Worm (Caenorhabditis elegans) whole organism, early embryonic: ENCODE results near the gene clp-7.

Experiments
- F13C5.2 ChIP-seq: sonication (generic microtip); optimal IDR thresholded peaks from 2 replicates; lab custom pipeline; 2017; ENCODE audit warnings: mild to moderate bottlenecking, missing genetic modification characterization, inconsistent platforms, missing compliant biosample characterization
- ama-1 ChIP-seq: fragments of 150-350 bp; optimal IDR thresholded peaks from 2 replicates; lab custom pipeline; 2014
- ceh-13 ChIP-seq: fragments of 200-800 bp; sonication (Bioruptor generic); optimal IDR thresholded peaks from 2 replicates; lab custom pipeline; 2018; ENCODE audit warnings: mild to moderate bottlenecking, missing genetic modification characterization, missing compliant biosample characterization
- ets-7 ChIP-seq: sonication (generic microtip); optimal IDR thresholded peaks from 2 replicates; lab custom pipeline; 2016; ENCODE audit warnings: missing genotype, missing genetic modification characterization, missing compliant biosample characterization
- flt-1 ChIP-seq: fragments of 200-800 bp; sonication (Bioruptor generic); IDR thresholded peaks from 2 replicates; pipeline ENCODE4 v1.3.6; 2022; ENCODE audit warnings: missing genetic modification characterization, missing compliant biosample characterization
- hmg-4 ChIP-seq: fragments of 200-800 bp; sonication (Bioruptor generic); optimal IDR thresholded peaks from 2 replicates; lab custom pipeline; 2018; ENCODE audit warnings: mild to moderate bottlenecking, missing genetic modification characterization, missing compliant biosample characterization
- tbx-11 ChIP-seq: fragments of 200-800 bp; sonication (Bioruptor generic); IDR thresholded peaks from 2 replicates; pipeline ENCODE4 v1.3.6; 2022; ENCODE audit warnings: missing genetic modification characterization, missing compliant biosample characterization

DNA sequence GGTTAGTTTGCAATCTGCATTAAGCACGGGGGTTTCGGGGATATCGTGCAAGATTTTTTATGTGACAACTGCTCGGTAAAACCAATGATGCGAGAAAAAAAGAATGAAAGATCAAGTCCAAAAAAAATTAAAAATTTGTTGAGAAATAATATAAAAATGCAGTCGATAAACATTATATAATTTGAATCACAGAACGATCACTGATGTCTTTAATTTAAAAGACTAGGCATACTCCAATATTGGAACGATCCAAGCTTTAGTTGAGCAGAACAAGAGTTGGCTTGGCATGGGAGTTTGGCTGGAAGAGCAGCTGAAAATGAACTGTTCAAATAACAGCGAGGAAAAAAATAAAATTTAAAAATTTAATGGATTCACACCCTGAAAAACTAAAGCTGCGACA is 18.5 kb downstream of the clp-7 start, which contains the start of gene clec-171:
- no peak for TF ChIP-seq flt-1
- TF ChIP-seq ets-7 (tag; lab: Kevin White, UChicago), result no peak
- no peak for TF ChIP-seq F13C5.2
- TF ChIP-seq ama-1 (lab: Kevin White, UChicago), result no peak
- no peak for TF ChIP-seq hmg-4 (GFP tag; lab: Kevin White, UChicago)
- TF ChIP-seq tbx-11 (GFP tag; lab: Robert Waterston, UW), result no peak
- TF ChIP-seq ceh-13 (GFP tag; lab: Kevin White, UChicago), result no peak
